Fruit fly (Drosophila melanogaster) whole organism, embryonic: ENCODE data around the gene CG5104.

Experiments
- Antp ChIP-seq: fragments of 200-800 bp; sonication (Bioruptor generic); optimal IDR thresholded peaks from 3 replicates; lab custom pipeline; 2016; ENCODE audit warnings: missing biosample characterization, missing genetic modification characterization
- Awh ChIP-seq: fragments of 200-800 bp; sonication (Bioruptor generic); IDR thresholded peaks from 2 replicates; pipeline ENCODE4, ENCODE4 v1.3.6; 2022; ENCODE audit warnings: missing biosample characterization, missing genetic modification characterization
- CG10543 ChIP-seq: fragments of 200-800 bp; sonication (Bioruptor generic); optimal IDR thresholded peaks from 3 replicates; lab custom pipeline; 2017; ENCODE audit warnings: missing biosample characterization, mild to moderate bottlenecking, missing genetic modification characterization, moderate library complexity
- CG11504 ChIP-seq: fragments of 200-800 bp; sonication (Bioruptor generic); optimal IDR thresholded peaks from 3 replicates; lab custom pipeline; 2019; ENCODE audit warnings: missing biosample characterization, mild to moderate bottlenecking, missing genetic modification characterization, moderate library complexity
- CG14441 ChIP-seq: fragments of 200-800 bp; sonication (Bioruptor generic); IDR thresholded peaks from 2 replicates; pipeline ENCODE4 v1.3.6; 2022; ENCODE audit warnings: missing biosample characterization, missing genetic modification characterization
- CG17186 ChIP-seq: fragments of 200-800 bp; sonication (Bioruptor generic); optimal IDR thresholded peaks from 3 replicates; lab custom pipeline; 2017; ENCODE audit warnings: missing biosample characterization, missing genetic modification reagents, missing genetic modification characterization
- CG17612 ChIP-seq: fragments of 200-800 bp; sonication (Bioruptor generic); IDR thresholded peaks from 2 replicates; pipeline ENCODE4 v1.3.6; 2022; ENCODE audit warnings: missing biosample characterization, missing genetic modification characterization
- CG18619 ChIP-seq: fragments of 200-800 bp; sonication (Bioruptor generic); optimal IDR thresholded peaks from 3 replicates; lab custom pipeline; 2017; ENCODE audit warnings: missing biosample characterization, mild to moderate bottlenecking, missing genetic modification characterization
- CG30431 ChIP-seq: fragments of 200-800 bp; sonication (Bioruptor generic); optimal IDR thresholded peaks from 2 replicates; lab custom pipeline; 2017; ENCODE audit warnings: missing biosample characterization, missing genetic modification characterization
- CG31441 ChIP-seq: fragments of 200-800 bp; sonication (Bioruptor generic); IDR thresholded peaks from 2 replicates; pipeline ENCODE4 v1.3.6; 2022; ENCODE audit warnings: missing biosample characterization, missing genetic modification characterization
- CG3163 ChIP-seq: fragments of 200-800 bp; sonication (Bioruptor generic); optimal IDR thresholded peaks from 3 replicates; lab custom pipeline; 2016; ENCODE audit warnings: missing biosample characterization, missing genetic modification characterization
- CG32772 ChIP-seq: fragments of 200-800 bp; sonication (Bioruptor generic); IDR thresholded peaks from 2 replicates; pipeline ENCODE4 v1.3.6; 2022; ENCODE audit warnings: missing biosample characterization, missing genetic modification characterization
- CG4854 ChIP-seq: fragments of 200-800 bp; sonication (Bioruptor generic); optimal IDR thresholded peaks from 2 replicates; lab custom pipeline; 2016; ENCODE audit warnings: missing biosample characterization, missing genetic modification characterization, inconsistent platforms
- CG5180 ChIP-seq: fragments of 200-800 bp; sonication (Bioruptor generic); optimal IDR thresholded peaks from 3 replicates; lab custom pipeline; 2017; ENCODE audit warnings: missing biosample characterization, missing genetic modification characterization, mild to moderate bottlenecking, moderate library complexity, missing genetic modification reagents
- CG6272 ChIP-seq: fragments of 200-800 bp; sonication (Bioruptor generic); IDR thresholded peaks from 2 replicates; pipeline ENCODE4 v1.3.6; 2022; ENCODE audit warnings: missing biosample characterization, missing genetic modification characterization
- CG7372 ChIP-seq: fragments of 200-800 bp; sonication (Bioruptor generic); IDR thresholded peaks from 2 replicates; pipeline ENCODE4 v1.3.6; 2022; ENCODE audit warnings: missing biosample characterization, missing genetic modification characterization
- CG7963 ChIP-seq: fragments of 200-800 bp; sonication (Bioruptor generic); IDR thresholded peaks from 3 replicates; pipeline ENCODE4 v1.3.6; 2022; ENCODE audit warnings: missing biosample characterization, missing genetic modification characterization; ENCODE audit not compliant: partially characterized antibody
- Dad ChIP-seq: fragments of 200-800 bp; sonication (Bioruptor generic); optimal IDR thresholded peaks from 3 replicates; lab custom pipeline; 2016; ENCODE audit warnings: missing biosample characterization, missing genetic modification characterization
- Dref ChIP-seq: fragments of 200-800 bp; sonication (Bioruptor generic); IDR thresholded peaks from 2 replicates; pipeline ENCODE4 v1.3.6; 2022; ENCODE audit warnings: missing biosample characterization, missing genetic modification characterization
- E2f1 ChIP-seq: fragments of 200-800 bp; sonication (Bioruptor generic); IDR thresholded peaks from 2 replicates; pipeline ENCODE4 v1.3.6; 2022; ENCODE audit warnings: missing biosample characterization, missing genetic modification characterization
- ERR ChIP-seq: fragments of 200-800 bp; sonication (Bioruptor generic); optimal IDR thresholded peaks from 2 replicates; lab custom pipeline; 2016; ENCODE audit warnings: missing biosample characterization, missing genetic modification characterization
- Fer3 ChIP-seq: fragments of 200-800 bp; sonication (Bioruptor generic); optimal IDR thresholded peaks from 2 replicates; lab custom pipeline; 2018; ENCODE audit warnings: missing biosample characterization, mild to moderate bottlenecking, missing genetic modification characterization, moderate library complexity
- Hr3 ChIP-seq: fragments of 200-800 bp; sonication (Bioruptor generic); optimal IDR thresholded peaks from 3 replicates; lab custom pipeline; 2016; ENCODE audit warnings: missing biosample characterization, missing genetic modification characterization
- Jarid2 ChIP-seq: fragments of 200-800 bp; sonication (Bioruptor generic); optimal IDR thresholded peaks from 3 replicates; lab custom pipeline; 2017; ENCODE audit warnings: mild to moderate bottlenecking, missing biosample characterization, missing genetic modification reagents, missing genetic modification characterization
- NC2α ChIP-seq: fragments of 200-800 bp; sonication (Bioruptor generic); optimal IDR thresholded peaks from 2 replicates; lab custom pipeline; 2016; ENCODE audit warnings: missing biosample characterization, missing genetic modification characterization
- NFAT ChIP-seq: fragments of 200-800 bp; sonication (Bioruptor generic); IDR thresholded peaks from 2 replicates; pipeline ENCODE4 v1.3.6; 2022; ENCODE audit warnings: missing biosample characterization, missing genetic modification characterization
- Neu2 ChIP-seq: fragments of 200-800 bp; sonication (Bioruptor generic); optimal IDR thresholded peaks from 3 replicates; lab custom pipeline; 2016; ENCODE audit warnings: missing biosample characterization, missing genetic modification characterization, borderline replicate concordance
- Nf-YC ChIP-seq: fragments of 200-800 bp; optimal IDR thresholded peaks from 3 replicates; lab custom pipeline; 2019; ENCODE audit warnings: missing biosample characterization, mild to moderate bottlenecking, missing genetic modification characterization, moderate library complexity
- Ptx1 ChIP-seq: fragments of 200-800 bp; sonication (Bioruptor generic); IDR thresholded peaks from 2 replicates; pipeline ENCODE4 v1.3.6; 2022; ENCODE audit warnings: missing biosample characterization, missing genetic modification characterization
- Ravus ChIP-seq: fragments of 200-800 bp; sonication (Bioruptor generic); IDR thresholded peaks from 2 replicates; pipeline ENCODE4 v1.3.6; 2022; ENCODE audit warnings: missing biosample characterization, missing genetic modification characterization
- Rfx ChIP-seq: fragments of 200-800 bp; sonication (Bioruptor generic); IDR thresholded peaks from 2 replicates; pipeline ENCODE4 v1.3.6; 2022; ENCODE audit warnings: missing biosample characterization, missing genetic modification characterization
- Sry-δ ChIP-seq: fragments of 200-800 bp; sonication (Bioruptor generic); optimal IDR thresholded peaks from 2 replicates; lab custom pipeline; 2016; ENCODE audit warnings: missing biosample characterization, missing genetic modification characterization
- amos ChIP-seq: fragments of 200-800 bp; sonication (Bioruptor generic); IDR thresholded peaks from 2 replicates; pipeline ENCODE4 v1.3.6; 2022; ENCODE audit warnings: missing biosample characterization, missing genetic modification characterization; ENCODE audit not compliant: partially characterized antibody
- ash1 ChIP-seq: fragments of 200-800 bp; sonication (Bioruptor generic); optimal IDR thresholded peaks from 2 replicates; lab custom pipeline; 2018; ENCODE audit warnings: missing biosample characterization, mild to moderate bottlenecking, missing genetic modification characterization
- bcd ChIP-seq: fragments of 200-800 bp; sonication (Bioruptor generic); optimal IDR thresholded peaks from 2 replicates; lab custom pipeline; 2017; ENCODE audit warnings: missing biosample characterization, mild to moderate bottlenecking, missing genetic modification characterization
- bigmax ChIP-seq: fragments of 200-800 bp; sonication (Bioruptor generic); optimal IDR thresholded peaks from 2 replicates; lab custom pipeline; 2018; ENCODE audit warnings: missing biosample characterization, mild to moderate bottlenecking, missing genetic modification characterization
- cas ChIP-seq: fragments of 200-800 bp; sonication (Bioruptor generic); IDR thresholded peaks from 2 replicates; pipeline ENCODE4 v1.3.6; 2022; ENCODE audit warnings: missing biosample characterization, missing genetic modification characterization
- dm ChIP-seq: fragments of 200-800 bp; sonication (Bioruptor generic); optimal IDR thresholded peaks from 3 replicates; lab custom pipeline; 2016; ENCODE audit warnings: missing biosample characterization, missing genetic modification characterization
- gro ChIP-seq: fragments of 200-800 bp; sonication (Bioruptor generic); optimal IDR thresholded peaks from 2 replicates; lab custom pipeline; 2016; ENCODE audit warnings: missing biosample characterization, missing genetic modification characterization
- hkb ChIP-seq, 2 experiments: fragments of 200-800 bp in 1 of 2; fragments of >200 bp in 1 of 2; sonication (Bioruptor generic) in 1 of 2; IDR thresholded peaks in 1 of 2; optimal IDR thresholded peaks in 1 of 2; 2 replicates each; pipeline versions ENCODE4 v1.3.6 to Lab custom; 2017 to 2022; ENCODE audit warnings: missing biosample characterization in 1 of 2, missing genetic modification characterization in 1 of 2
- kay ChIP-seq: fragments of 200-800 bp; sonication (Bioruptor generic); optimal IDR thresholded peaks from 2 replicates; lab custom pipeline; 2016; ENCODE audit warnings: missing biosample characterization, missing genetic modification characterization
- knrl ChIP-seq: fragments of 200-800 bp; sonication (Bioruptor generic); IDR thresholded peaks from 3 replicates; pipeline ENCODE4 v1.3.6; 2022; ENCODE audit warnings: missing biosample characterization, missing genetic modification characterization; ENCODE audit not compliant: partially characterized antibody
- lab ChIP-seq: fragments of 200-800 bp; sonication (Bioruptor generic); optimal IDR thresholded peaks from 3 replicates; lab custom pipeline; 2017; ENCODE audit warnings: missing biosample characterization, missing genetic modification characterization, mild to moderate bottlenecking, moderate library complexity, missing genetic modification reagents
- pan ChIP-seq, 4 experiments: fragments of >200 bp in 3 of 4; fragments of 200-800 bp in 1 of 4; sonication (Bioruptor generic) in 1 of 4; optimal IDR thresholded peaks in 3 of 4; IDR thresholded peaks in 1 of 4; 2 replicates each; pipeline versions ENCODE4 v1.3.6 to Lab custom; 2017 to 2022; ENCODE audit warnings: missing biosample characterization in 2 of 4, missing genetic modification characterization in 2 of 4, mixed read lengths in 1 of 4
- pho ChIP-seq: fragments of 200-800 bp; sonication (Bioruptor generic); optimal IDR thresholded peaks from 2 replicates; lab custom pipeline; 2016; ENCODE audit warnings: missing biosample characterization, missing genetic modification characterization
- slbo ChIP-seq: fragments of 200-800 bp; sonication (Bioruptor generic); IDR thresholded peaks from 2 replicates; pipeline ENCODE4 v1.3.6; 2022; ENCODE audit warnings: missing biosample characterization, missing genetic modification characterization
- slp2 ChIP-seq: fragments of 200-800 bp; sonication (Bioruptor generic); optimal IDR thresholded peaks from 2 replicates; lab custom pipeline; 2016; ENCODE audit warnings: missing biosample characterization, missing genetic modification characterization
- tin ChIP-seq: fragments of 200-800 bp; sonication (Bioruptor generic); optimal IDR thresholded peaks from 3 replicates; lab custom pipeline; 2016; ENCODE audit warnings: missing biosample characterization, missing genetic modification characterization
- zen ChIP-seq: fragments of 200-800 bp; sonication (Bioruptor generic); optimal IDR thresholded peaks from 3 replicates; lab custom pipeline; 2018; ENCODE audit warnings: missing biosample characterization, mild to moderate bottlenecking, missing genetic modification characterization, moderate library complexity

The CG5104 gene

dm6 chr3L:20516519-20517178 lies 4.2 kb upstream of the CG5104 start (continued):
- TF ChIP-seq lab (GFP tag; lab: Kevin White, UChicago) (peak; percentile 31), kay (GFP tag; lab: Kevin White, UChicago) (no peak), bcd (GFP tag; lab: Kevin White, UChicago) (peak; percentile 14), slbo (GFP tag; lab: Robert Waterston, UW) (peak; percentile 32; the same call in 1 of the 2 replicates), Awh (no peak), CG5180 (no peak), CG14441 (GFP tag; lab: Robert Waterston, UW) (peak; percentile 49; the same call in 1 of the 2 replicates), knrl (peak; percentile 31; the same call in 1 of the 3 replicates), gro (GFP tag; lab: Kevin White, UChicago) (no peak), Dad (GFP tag; lab: Kevin White, UChicago) (no peak), NFAT (no peak), pan (optimal IDR thresholded peaks at IDR 0.05; lab: Kevin White, UChicago) (no peak), pan (GFP tag; optimal IDR thresholded peaks at IDR 0.05 in 1 of 2, IDR thresholded peaks at IDR 0.05 in 1 of 2) (peak in 1 of 2 experiments; percentile 54), CG10543 (GFP tag; lab: Kevin White, UChicago) (peak; percentile 61), Rfx (GFP tag; lab: Robert Waterston, UW) (peak; percentile 27; the same call in 1 of the 2 replicates), CG7372 (GFP tag; lab: Robert Waterston, UW) (no peak), CG7963 (no peak), CG30431 (no peak), Ravus (GFP tag; lab: Robert Waterston, UW) (no peak), hkb (optimal IDR thresholded peaks at IDR 0.05; lab: Kevin White, UChicago) (no peak), hkb (GFP tag; IDR thresholded peaks at IDR 0.05; lab: Robert Waterston, UW) (peak; percentile 16; the same call in 1 of the 2 replicates), CG17186 (no peak), Dref (no peak), CG32772 (GFP tag; lab: Robert Waterston, UW) (peak; percentile 57), ERR (no peak), NC2α (GFP tag; lab: Kevin White, UChicago) (no peak), CG31441 (GFP tag; lab: Robert Waterston, UW) (peak; percentile 74), dm (GFP tag; lab: Kevin White, UChicago) (no peak), ash1 (GFP tag; lab: Kevin White, UChicago) (no peak), Ptx1 (GFP tag; lab: Robert Waterston, UW) (peak; percentile 45), Sry-δ (GFP tag; lab: Kevin White, UChicago) (no peak), tin (GFP tag; lab: Kevin White, UChicago) (peak; percentile 6), Hr3 (GFP tag; lab: Kevin White, UChicago) (no peak), CG6272 (no peak), CG4854 (GFP tag; lab: Kevin White, UChicago) (no peak), CG11504 (tag; lab: Kevin White, UChicago) (peak; percentile 70), CG3163 (GFP tag; lab: Kevin White, UChicago) (no peak), Antp (GFP tag; lab: Kevin White, UChicago) (no peak), Jarid2 (no peak), Neu2 (no peak), CG17612 (no peak), Nf-YC (tag; lab: Kevin White, UChicago) (no peak), bigmax (no peak), cas (GFP tag; lab: Robert Waterston, UW) (no peak), amos (GFP tag; lab: Robert Waterston, UW) (peak; percentile 31; the same call in 1 of the 2 replicates), E2f1 (GFP tag; lab: Robert Waterston, UW) (peak; percentile 32; the same call in 1 of the 2 replicates), zen (tag; lab: Kevin White, UChicago) (no peak), slp2 (GFP tag; lab: Kevin White, UChicago) (no peak), Fer3 (tag; lab: Kevin White, UChicago) (peak; percentile 28), pho (GFP tag; lab: Kevin White, UChicago) (no peak), CG18619 (no peak)
